Worm (Caenorhabditis elegans) whole organism, late embryonic: ENCODE measurements around the gene C50F4.16.

Experiments used
- C38D4.7 ChIP-seq: fragments of 200-800 bp; sonication (Bioruptor generic); optimal IDR thresholded peaks from 2 replicates; lab custom pipeline; 2018; ENCODE audit warnings: mild to moderate bottlenecking, missing genetic modification characterization, moderate library complexity, missing compliant biosample characterization
- F13H6.1 ChIP-seq: sonication (generic microtip); optimal IDR thresholded peaks from 2 replicates; lab custom pipeline; 2016; ENCODE audit warnings: missing genetic modification characterization, missing compliant biosample characterization
- T23F11.4 ChIP-seq: fragments of 200-800 bp; sonication (Bioruptor generic); optimal IDR thresholded peaks from 2 replicates; lab custom pipeline; 2018; ENCODE audit warnings: mild to moderate bottlenecking, missing genetic modification characterization, missing compliant biosample characterization
- Y22D7AL.16 ChIP-seq: sonication (generic microtip); optimal IDR thresholded peaks from 2 replicates; lab custom pipeline; 2016; ENCODE audit warnings: missing genetic modification characterization, missing compliant biosample characterization
- ahr-1 ChIP-seq: sonication (generic microtip); optimal IDR thresholded peaks from 2 replicates; lab custom pipeline; 2016; ENCODE audit warnings: missing genetic modification characterization, missing compliant biosample characterization
- ama-1 ChIP-seq: fragments of 150-350 bp; optimal IDR thresholded peaks from 2 replicates; lab custom pipeline; 2014
- ceh-14 ChIP-seq: sonication (generic microtip); optimal IDR thresholded peaks from 2 replicates; lab custom pipeline; 2016; ENCODE audit warnings: missing genotype, missing genetic modification characterization, missing compliant biosample characterization
- ceh-2 ChIP-seq: sonication (generic microtip); optimal IDR thresholded peaks from 2 replicates; lab custom pipeline; 2016; ENCODE audit warnings: missing genotype, missing genetic modification characterization, missing compliant biosample characterization
- ceh-22 ChIP-seq: sonication (generic microtip); optimal IDR thresholded peaks from 2 replicates; lab custom pipeline; 2017; ENCODE audit warnings: missing biosample characterization, missing genetic modification characterization
- ceh-30 ChIP-seq: fragments of 150-350 bp; optimal IDR thresholded peaks from 2 replicates; lab custom pipeline; 2014; ENCODE audit warnings: missing biosample characterization, missing genetic modification characterization
- ceh-31 ChIP-seq: sonication (generic microtip); optimal IDR thresholded peaks from 2 replicates; lab custom pipeline; 2016; ENCODE audit warnings: missing genetic modification characterization, missing compliant biosample characterization
- ceh-34 ChIP-seq: sonication (generic microtip); optimal IDR thresholded peaks from 2 replicates; lab custom pipeline; 2016; ENCODE audit warnings: mild to moderate bottlenecking, missing genetic modification characterization, missing compliant biosample characterization
- ceh-45 ChIP-seq: fragments of 200-800 bp; sonication (Bioruptor generic); IDR thresholded peaks from 2 replicates; pipeline ENCODE4 v1.3.6; 2022; ENCODE audit warnings: missing genetic modification reagents, missing genetic modification characterization, missing compliant biosample characterization
- ceh-9 ChIP-seq: sonication (generic microtip); optimal IDR thresholded peaks from 2 replicates; lab custom pipeline; 2016; ENCODE audit warnings: mild to moderate bottlenecking, missing genetic modification characterization, inconsistent platforms, missing compliant biosample characterization
- dve-1 ChIP-seq: sonication (generic microtip); optimal IDR thresholded peaks from 2 replicates; lab custom pipeline; 2017; ENCODE audit warnings: antibody characterized with exemption, mild to moderate bottlenecking, missing genetic modification characterization, missing compliant biosample characterization
- eyg-1 ChIP-seq: sonication (generic microtip); optimal IDR thresholded peaks from 2 replicates; lab custom pipeline; 2016; ENCODE audit warnings: missing genotype, missing genetic modification characterization, missing compliant biosample characterization
- fax-1 ChIP-seq: sonication (generic microtip); optimal IDR thresholded peaks from 2 replicates; lab custom pipeline; 2016; ENCODE audit warnings: missing genotype, missing genetic modification characterization, missing compliant biosample characterization
- fkh-6 ChIP-seq: sonication (generic microtip); optimal IDR thresholded peaks from 2 replicates; lab custom pipeline; 2016; ENCODE audit warnings: missing genetic modification characterization, missing compliant biosample characterization
- gmeb-2 ChIP-seq: sonication (generic microtip); optimal IDR thresholded peaks from 2 replicates; lab custom pipeline; 2016; ENCODE audit warnings: missing genetic modification characterization, inconsistent platforms, missing compliant biosample characterization
- hlh-13 ChIP-seq: fragments of 200-800 bp; sonication (Bioruptor generic); optimal IDR thresholded peaks from 2 replicates; lab custom pipeline; 2018; ENCODE audit warnings: mild to moderate bottlenecking, missing genetic modification characterization, missing compliant biosample characterization
- hlh-30 ChIP-seq: sonication (generic microtip); optimal IDR thresholded peaks from 2 replicates; lab custom pipeline; 2017; ENCODE audit warnings: antibody characterized with exemption, missing genetic modification characterization, missing compliant biosample characterization; ENCODE audit not compliant: insufficient read depth
- lim-6 ChIP-seq: sonication (generic microtip); optimal IDR thresholded peaks from 2 replicates; lab custom pipeline; 2016; ENCODE audit warnings: missing genetic modification characterization, missing compliant biosample characterization
- lin-11 ChIP-seq: fragments of 200-800 bp; sonication (Bioruptor generic); optimal IDR thresholded peaks from 2 replicates; lab custom pipeline; 2018; ENCODE audit warnings: mild to moderate bottlenecking, missing genetic modification characterization, missing compliant biosample characterization
- madf-2 ChIP-seq: sonication (generic microtip); optimal IDR thresholded peaks from 2 replicates; lab custom pipeline; 2017; ENCODE audit warnings: missing genetic modification characterization, missing compliant biosample characterization
- mec-3 ChIP-seq: sonication (generic microtip); optimal IDR thresholded peaks from 2 replicates; lab custom pipeline; 2016; ENCODE audit warnings: borderline replicate concordance, missing genetic modification characterization, missing compliant biosample characterization
- nfya-1 ChIP-seq: sonication (generic microtip); optimal IDR thresholded peaks from 2 replicates; lab custom pipeline; 2017; ENCODE audit warnings: missing genetic modification characterization, mild to moderate bottlenecking, missing compliant biosample characterization, antibody characterized with exemption, moderate library complexity
- nhr-11 ChIP-seq: fragments of 150-350 bp; optimal IDR thresholded peaks from 2 replicates; lab custom pipeline; 2014; ENCODE audit warnings: missing biosample characterization, missing genetic modification characterization
- nhr-232 ChIP-seq: sonication (generic microtip); optimal IDR thresholded peaks from 2 replicates; lab custom pipeline; 2016; ENCODE audit warnings: missing genetic modification characterization, missing compliant biosample characterization
- odd-2 ChIP-seq: sonication (generic microtip); optimal IDR thresholded peaks from 2 replicates; lab custom pipeline; 2017; ENCODE audit warnings: antibody characterized with exemption, mild to moderate bottlenecking, missing genetic modification characterization, missing compliant biosample characterization
- pag-3 ChIP-seq: sonication (generic microtip); optimal IDR thresholded peaks from 2 replicates; lab custom pipeline; 2016; ENCODE audit warnings: missing compliant biosample characterization, missing genetic modification characterization, borderline replicate concordance
- pat-9 ChIP-seq: fragments of 200-800 bp; sonication (Bioruptor generic); optimal IDR thresholded peaks from 2 replicates; lab custom pipeline; 2018; ENCODE audit warnings: mild to moderate bottlenecking, missing genetic modification characterization, moderate library complexity, missing compliant biosample characterization
- pax-1 ChIP-seq: fragments of 150-350 bp; optimal IDR thresholded peaks from 2 replicates; lab custom pipeline; 2014; ENCODE audit warnings: missing biosample characterization, missing genetic modification characterization
- pqm-1 ChIP-seq: sonication (generic microtip); optimal IDR thresholded peaks from 2 replicates; lab custom pipeline; 2016; ENCODE audit warnings: missing genetic modification characterization, missing compliant biosample characterization
- pros-1 ChIP-seq: fragments of 150-350 bp; optimal IDR thresholded peaks from 2 replicates; lab custom pipeline; 2014; ENCODE audit warnings: missing biosample characterization, missing genetic modification reagents, missing genetic modification characterization
- ref-2 ChIP-seq: sonication (generic microtip); optimal IDR thresholded peaks from 2 replicates; lab custom pipeline; 2016; ENCODE audit warnings: missing genetic modification characterization, missing compliant biosample characterization
- rnt-1 ChIP-seq: sonication (generic microtip); optimal IDR thresholded peaks from 2 replicates; lab custom pipeline; 2016; ENCODE audit warnings: missing genetic modification characterization, missing compliant biosample characterization
- sdc-2 ChIP-seq: sonication (generic microtip); optimal IDR thresholded peaks from 2 replicates; lab custom pipeline; 2016; ENCODE audit warnings: missing genotype, missing genetic modification characterization, missing compliant biosample characterization
- syd-9 ChIP-seq: sonication (generic microtip); optimal IDR thresholded peaks from 2 replicates; lab custom pipeline; 2016; ENCODE audit warnings: mild to moderate bottlenecking, missing genetic modification characterization, moderate library complexity, missing compliant biosample characterization
- tbx-2 ChIP-seq: sonication (generic microtip); optimal IDR thresholded peaks from 2 replicates; lab custom pipeline; 2016; ENCODE audit warnings: missing genetic modification characterization, missing compliant biosample characterization
- tbx-7 ChIP-seq: sonication (generic microtip); optimal IDR thresholded peaks from 2 replicates; lab custom pipeline; 2016; ENCODE audit warnings: missing genotype, missing genetic modification characterization, missing compliant biosample characterization
- unc-55 ChIP-seq: sonication (generic microtip); optimal IDR thresholded peaks from 2 replicates; lab custom pipeline; 2017; ENCODE audit warnings: missing biosample characterization, missing genetic modification reagents, missing genetic modification characterization
- unc-86 ChIP-seq: sonication (generic microtip); optimal IDR thresholded peaks from 2 replicates; lab custom pipeline; 2016; ENCODE audit warnings: missing genetic modification characterization, missing compliant biosample characterization
- zip-5 ChIP-seq: sonication (generic microtip); optimal IDR thresholded peaks from 2 replicates; lab custom pipeline; 2016; ENCODE audit warnings: missing genetic modification characterization, missing compliant biosample characterization
- ztf-16 ChIP-seq: sonication (generic microtip); optimal IDR thresholded peaks from 2 replicates; lab custom pipeline; 2017; ENCODE audit warnings: missing genetic modification characterization, missing compliant biosample characterization

C50F4.16 gene

ce11 chrV:9546860-9547269 is 5.5 kb upstream of the C50F4.16 start, which contains the start of gene his-37 (continued):
- TF ChIP-seq mec-3 (tag; lab: Kevin White, UChicago) (no peak), sdc-2 (no peak), tbx-2 (tag; lab: Kevin White, UChicago) (peak; percentile 92), ref-2 (tag; lab: Kevin White, UChicago) (peak; percentile 85), unc-55 (peak; percentile 92), madf-2 (peak; percentile 74), F13H6.1 (tag; lab: Kevin White, UChicago) (no peak), ceh-22 (tag; lab: Kevin White, UChicago) (no peak), ceh-30 (peak; percentile 45), nhr-11 (tag; lab: Kevin White, UChicago) (peak; percentile 85), lim-6 (tag; lab: Kevin White, UChicago) (no peak), C38D4.7 (GFP tag; lab: Kevin White, UChicago) (no peak), ceh-34 (tag; lab: Kevin White, UChicago) (peak; percentile 67), syd-9 (tag; lab: Kevin White, UChicago) (peak; percentile 57), Y22D7AL.16 (tag; lab: Kevin White, UChicago) (no peak), pat-9 (tag; lab: Kevin White, UChicago) (no peak), nfya-1 (tag; lab: Kevin White, UChicago) (peak; percentile 93), zip-5 (tag; lab: Kevin White, UChicago) (no peak), pqm-1 (tag; lab: Kevin White, UChicago) (peak; percentile 76), gmeb-2 (tag; lab: Kevin White, UChicago) (peak; percentile 16), hlh-30 (tag; lab: Kevin White, UChicago) (peak; percentile 64), pax-1 (tag; lab: Kevin White, UChicago) (peak; percentile 79), ama-1 (lab: Kevin White, UChicago) (no peak), nhr-232 (tag; lab: Kevin White, UChicago) (no peak), ceh-14 (tag; lab: Kevin White, UChicago) (peak; percentile 71), unc-86 (tag; lab: Kevin White, UChicago) (peak; percentile 60), fax-1 (tag; lab: Kevin White, UChicago) (no peak), ceh-31 (tag; lab: Kevin White, UChicago) (peak; percentile 96), T23F11.4 (GFP tag; lab: Kevin White, UChicago) (peak; percentile 38), ceh-45 (GFP tag; lab: Robert Waterston, UW) (no peak), pros-1 (tag; lab: Kevin White, UChicago) (peak; percentile 66), ceh-2 (peak; percentile 52), fkh-6 (tag; lab: Kevin White, UChicago) (no peak), dve-1 (tag; lab: Kevin White, UChicago) (peak; percentile 95), ceh-9 (tag; lab: Kevin White, UChicago) (no peak), tbx-7 (peak; percentile 25), pag-3 (no peak), lin-11 (tag; lab: Kevin White, UChicago) (no peak), odd-2 (tag; lab: Kevin White, UChicago) (no peak), ztf-16 (tag; lab: Kevin White, UChicago) (peak; percentile 72), rnt-1 (tag; lab: Kevin White, UChicago) (peak; percentile 93), hlh-13 (GFP tag; lab: Kevin White, UChicago) (no peak), ahr-1 (no peak), eyg-1 (tag; lab: Kevin White, UChicago) (no peak)
